Fruit fly (Drosophila melanogaster) whole organism, embryonic: ENCODE results near the gene Ccdc114.

Experiments used
- Awh ChIP-seq: fragments of 200-800 bp; sonication (Bioruptor generic); IDR thresholded peaks from 2 replicates; pipeline ENCODE4, ENCODE4 v1.3.6; 2022; ENCODE audit warnings: missing biosample characterization, missing genetic modification characterization
- Bgb ChIP-seq: fragments of 200-800 bp; sonication (Bioruptor generic); IDR thresholded peaks from 2 replicates; pipeline ENCODE4 v1.3.6; 2022; ENCODE audit warnings: missing biosample characterization, missing genetic modification characterization; ENCODE audit not compliant: partially characterized antibody
- CG11696 ChIP-seq: fragments of 200-800 bp; sonication (Bioruptor generic); IDR thresholded peaks from 2 replicates; pipeline ENCODE4 v1.3.6; 2022; ENCODE audit warnings: missing biosample characterization, missing genetic modification characterization
- CG12769 ChIP-seq: fragments of 200-800 bp; sonication (Bioruptor generic); optimal IDR thresholded peaks from 2 replicates; lab custom pipeline; 2019; ENCODE audit warnings: missing biosample characterization, mild to moderate bottlenecking, missing genetic modification characterization, moderate library complexity
- CG13424 ChIP-seq: fragments of 200-800 bp; sonication (Bioruptor generic); optimal IDR thresholded peaks from 2 replicates; lab custom pipeline; 2019; ENCODE audit warnings: missing biosample characterization, mild to moderate bottlenecking, missing genetic modification characterization, moderate library complexity
- CG13894 ChIP-seq: fragments of 200-800 bp; sonication (Bioruptor generic); optimal IDR thresholded peaks from 3 replicates; lab custom pipeline; 2018; ENCODE audit warnings: missing biosample characterization, mild to moderate bottlenecking, missing genetic modification characterization, moderate library complexity
- CG14667 ChIP-seq: fragments of 200-800 bp; sonication (Bioruptor generic); IDR thresholded peaks from 2 replicates; pipeline ENCODE4 v1.3.6; 2022; ENCODE audit warnings: missing biosample characterization, missing genetic modification characterization
- CG15601 ChIP-seq: fragments of 200-800 bp; sonication (Bioruptor generic); optimal IDR thresholded peaks from 3 replicates; lab custom pipeline; 2019; ENCODE audit warnings: missing biosample characterization, mild to moderate bottlenecking, missing genetic modification characterization, moderate library complexity
- CG17802 ChIP-seq: fragments of 200-800 bp; sonication (Bioruptor generic); optimal IDR thresholded peaks from 2 replicates; lab custom pipeline; 2018; ENCODE audit warnings: missing biosample characterization, mild to moderate bottlenecking, missing genetic modification characterization, moderate library complexity
- CG2120 ChIP-seq: fragments of 200-800 bp; sonication (Bioruptor generic); optimal IDR thresholded peaks from 3 replicates; lab custom pipeline; 2016; ENCODE audit warnings: missing biosample characterization, missing genetic modification characterization
- CG2199 ChIP-seq: fragments of 200-800 bp; sonication (Bioruptor generic); IDR thresholded peaks from 3 replicates; pipeline ENCODE4 v1.3.6; 2022; ENCODE audit warnings: missing biosample characterization, missing genetic modification characterization
- CG2712 ChIP-seq: fragments of 200-800 bp; optimal IDR thresholded peaks from 3 replicates; lab custom pipeline; 2019; ENCODE audit warnings: missing biosample characterization, mild to moderate bottlenecking, missing genetic modification characterization, moderate library complexity
- CG6791 ChIP-seq: fragments of 200-800 bp; sonication (Bioruptor generic); IDR thresholded peaks from 3 replicates; pipeline ENCODE4 v1.3.6; 2022; ENCODE audit warnings: missing biosample characterization, missing genetic modification characterization; ENCODE audit not compliant: partially characterized antibody
- CG7839 ChIP-seq: fragments of 200-800 bp; sonication (Bioruptor generic); optimal IDR thresholded peaks from 3 replicates; lab custom pipeline; 2018; ENCODE audit warnings: missing biosample characterization, mild to moderate bottlenecking, missing genetic modification characterization, moderate library complexity
- CG9727 ChIP-seq: fragments of 200-800 bp; sonication (Bioruptor generic); optimal IDR thresholded peaks from 3 replicates; lab custom pipeline; 2017; ENCODE audit warnings: missing biosample characterization, mild to moderate bottlenecking, missing genetic modification characterization
- CG9932 ChIP-seq: fragments of 200-800 bp; sonication (Bioruptor generic); IDR thresholded peaks from 2 replicates; pipeline ENCODE4 v1.3.6; 2022; ENCODE audit warnings: missing biosample characterization, missing genetic modification characterization
- CTCF ChIP-seq: fragments of 200-800 bp; sonication (Bioruptor generic); optimal IDR thresholded peaks from 2 replicates; lab custom pipeline; 2017; ENCODE audit warnings: missing biosample characterization, mild to moderate bottlenecking, missing genetic modification characterization, moderate library complexity
- CoRest ChIP-seq: fragments of 200-800 bp; sonication (Bioruptor generic); optimal IDR thresholded peaks from 3 replicates; lab custom pipeline; 2018; ENCODE audit warnings: missing biosample characterization, mild to moderate bottlenecking, missing genetic modification characterization, moderate library complexity
- Deaf1 ChIP-seq: fragments of 200-800 bp; optimal IDR thresholded peaks from 3 replicates; lab custom pipeline; 2019; ENCODE audit warnings: missing biosample characterization, mild to moderate bottlenecking, missing genetic modification characterization, moderate library complexity
- HLHmδ ChIP-seq: fragments of 200-800 bp; sonication (Bioruptor generic); optimal IDR thresholded peaks from 2 replicates; lab custom pipeline; 2018; ENCODE audit warnings: missing biosample characterization, mild to moderate bottlenecking, missing genetic modification characterization, moderate library complexity
- MBD-R2 ChIP-seq: fragments of 200-800 bp; sonication (Bioruptor generic); IDR thresholded peaks from 2 replicates; pipeline ENCODE4 v1.3.6; 2022; ENCODE audit warnings: missing biosample characterization, missing genetic modification characterization
- Med ChIP-seq: fragments of 200-800 bp; sonication (Bioruptor generic); peaks from one replicate; lab custom pipeline; 2016; ENCODE audit warnings: missing biosample characterization, missing genetic modification characterization, mild to moderate bottlenecking, inconsistent platforms, moderate library complexity
- NfI ChIP-seq: fragments of 200-800 bp; sonication (Bioruptor generic); optimal IDR thresholded peaks from 3 replicates; lab custom pipeline; 2018; ENCODE audit warnings: missing biosample characterization, mild to moderate bottlenecking, missing genetic modification characterization, moderate library complexity
- Pdp1 ChIP-seq, 2 experiments: fragments of 200-800 bp; sonication (Bioruptor generic); optimal IDR thresholded peaks; 3 replicates each; lab custom pipeline; 2016; ENCODE audit warnings: missing biosample characterization in 2 of 2, missing genetic modification characterization in 2 of 2, mild to moderate bottlenecking in 1 of 2, moderate library complexity in 1 of 2
- Spps ChIP-seq: fragments of 200-800 bp; sonication (Bioruptor generic); optimal IDR thresholded peaks from 2 replicates; lab custom pipeline; 2018; ENCODE audit warnings: missing biosample characterization, mild to moderate bottlenecking, missing genetic modification characterization
- Sry-δ ChIP-seq: fragments of 200-800 bp; sonication (Bioruptor generic); optimal IDR thresholded peaks from 2 replicates; lab custom pipeline; 2016; ENCODE audit warnings: missing biosample characterization, missing genetic modification characterization
- ac ChIP-seq: fragments of 200-800 bp; sonication (Bioruptor generic); optimal IDR thresholded peaks from 3 replicates; lab custom pipeline; 2017; ENCODE audit warnings: missing biosample characterization, mild to moderate bottlenecking, missing genetic modification characterization
- cg ChIP-seq: fragments of 200-800 bp; sonication (Bioruptor generic); optimal IDR thresholded peaks from 3 replicates; lab custom pipeline; 2019; ENCODE audit warnings: missing biosample characterization, mild to moderate bottlenecking, missing genetic modification characterization, moderate library complexity
- chinmo ChIP-seq: fragments of 200-800 bp; sonication (Bioruptor generic); IDR thresholded peaks from 4 replicates; pipeline ENCODE4 v1.3.6; 2022; ENCODE audit warnings: missing biosample characterization, missing genetic modification characterization; ENCODE audit not compliant: partially characterized antibody
- dpn ChIP-seq, 2 experiments: fragments of 200-800 bp; sonication (Bioruptor generic); optimal IDR thresholded peaks; 3 replicates each; lab custom pipeline; 2016; ENCODE audit warnings: missing biosample characterization in 2 of 2, missing genetic modification characterization in 2 of 2
- ham ChIP-seq: fragments of 200-800 bp; sonication (Bioruptor generic); IDR thresholded peaks from 2 replicates; pipeline ENCODE4 v1.3.6; 2022; ENCODE audit warnings: missing biosample characterization, missing genetic modification characterization
- p53 ChIP-seq: fragments of 200-800 bp; sonication (Bioruptor generic); optimal IDR thresholded peaks from 2 replicates; lab custom pipeline; 2016; ENCODE audit warnings: missing biosample characterization, missing genetic modification characterization
- phol ChIP-seq: fragments of 200-800 bp; sonication (Bioruptor generic); optimal IDR thresholded peaks from 3 replicates; lab custom pipeline; 2018; ENCODE audit warnings: missing biosample characterization, mild to moderate bottlenecking, missing genetic modification characterization, moderate library complexity
- prd ChIP-seq, 3 experiments: fragments of >200 bp in 2 of 3; fragments of 200-800 bp in 1 of 3; sonication (Bioruptor generic) in 1 of 3; optimal IDR thresholded peaks in 2 of 3; IDR thresholded peaks in 1 of 3; 2 replicates in 2 of 3; 3 replicates in 1 of 3; pipeline versions ENCODE4 v1.3.6 to Lab custom; 2017 to 2022; ENCODE audit warnings: missing biosample characterization in 1 of 3, missing genetic modification characterization in 1 of 3
- ro ChIP-seq: fragments of 200-800 bp; sonication (Bioruptor generic); IDR thresholded peaks from 2 replicates; pipeline ENCODE4 v1.3.6; 2022; ENCODE audit warnings: missing biosample characterization, missing genetic modification characterization
- scrt ChIP-seq: fragments of 200-800 bp; sonication (Bioruptor generic); optimal IDR thresholded peaks from 2 replicates; lab custom pipeline; 2018; ENCODE audit warnings: missing biosample characterization, mild to moderate bottlenecking, missing genetic modification characterization, moderate library complexity
- slbo ChIP-seq: fragments of 200-800 bp; sonication (Bioruptor generic); IDR thresholded peaks from 2 replicates; pipeline ENCODE4 v1.3.6; 2022; ENCODE audit warnings: missing biosample characterization, missing genetic modification characterization

The Ccdc114 gene

DNA sequence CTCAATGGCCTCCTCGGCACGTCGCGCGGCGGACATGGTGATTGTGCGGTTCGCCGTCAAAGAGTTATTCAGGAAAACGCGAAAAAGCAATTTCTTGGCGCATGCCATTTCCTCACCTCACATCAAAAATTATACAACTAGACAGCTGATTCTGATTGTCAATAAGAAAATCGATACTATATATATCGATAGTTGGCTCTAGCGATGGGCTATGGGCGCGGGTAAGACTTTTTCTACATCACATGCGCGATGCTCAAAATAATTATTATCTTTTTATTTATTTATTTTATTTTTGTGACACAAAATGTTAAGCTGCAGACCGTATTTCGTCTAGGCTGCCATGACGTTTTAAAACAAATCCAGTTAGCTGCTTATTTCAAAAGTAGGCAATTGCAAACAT lies 10.3 kb downstream of the Ccdc114 start, which contains the start of gene CG10340 (continued):
- TF ChIP-seq Awh (GFP tag; lab: Robert Waterston, UW) = no peak
- no peak for TF ChIP-seq cg (GFP tag; lab: Kevin White, UChicago)
- TF ChIP-seq CoRest (tag; lab: Kevin White, UChicago) = peak; percentile 34
- TF ChIP-seq CG13424 (tag; lab: Kevin White, UChicago) = peak; percentile 11
- TF ChIP-seq slbo (GFP tag; lab: Robert Waterston, UW) = peak; percentile 45; the same call in 1 of the 2 replicates
- peak; percentile 83 for TF ChIP-seq CG6791 (GFP tag; lab: Robert Waterston, UW)
- no peak for TF ChIP-seq NfI (GFP tag; lab: Kevin White, UChicago)
- no peak for TF ChIP-seq ac (GFP tag; lab: Kevin White, UChicago)
- peak; percentile 33 for TF ChIP-seq CG15601 (tag; lab: Kevin White, UChicago)
- no peak for TF ChIP-seq CG2199
- no peak for TF ChIP-seq dpn (GFP tag; optimal IDR thresholded peaks at IDR 0.05; lab: Kevin White, UChicago)
- peak; percentile 92 for TF ChIP-seq MBD-R2 (GFP tag; lab: Robert Waterston, UW)
- TF ChIP-seq CG9932 = no peak; the same call in 1 of the 2 replicates
- no peak for TF ChIP-seq p53 (GFP tag; lab: Kevin White, UChicago)
- no peak for TF ChIP-seq prd (optimal IDR thresholded peaks at IDR 0.05; lab: Kevin White, UChicago)
- TF ChIP-seq prd (GFP tag; IDR thresholded peaks at IDR 0.05; lab: Robert Waterston, UW) = peak; percentile 30; the same call in 1 of the 3 replicates
- TF ChIP-seq ham = no peak
- peak; percentile 60 for TF ChIP-seq CTCF (GFP tag; lab: Kevin White, UChicago)
- TF ChIP-seq Bgb (GFP tag; lab: Robert Waterston, UW) = peak; percentile 86

DNA sequence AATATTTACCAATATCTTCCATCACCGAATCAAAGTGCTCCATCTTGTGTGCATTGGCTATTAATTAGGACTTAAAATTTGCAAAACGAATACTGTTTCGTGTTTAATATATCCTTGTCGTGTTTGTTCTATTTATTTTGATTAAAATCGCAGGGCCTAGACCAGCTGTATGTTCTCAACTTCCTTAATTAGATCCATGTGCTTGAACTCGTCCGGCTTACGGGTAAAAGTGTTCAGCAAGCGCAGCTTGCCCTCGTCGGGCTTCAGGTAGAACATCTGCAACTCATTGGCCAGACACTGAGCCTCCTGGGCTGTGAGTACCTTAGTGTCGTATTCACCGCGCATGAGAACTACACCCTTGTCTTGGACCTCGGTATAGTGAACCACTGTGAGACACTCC lies 11.2 kb downstream of the Ccdc114 start, which contains the start of gene CG12783:
Gene CG12783 (minus strand): TSS at position 101 of the 400 bp plus-strand sequence.
- TF ChIP-seq ro (GFP tag; lab: Robert Waterston, UW) (no peak), CG17802 (tag; lab: Kevin White, UChicago) (no peak), Sry-δ (GFP tag; lab: Kevin White, UChicago) (no peak)

DNA sequence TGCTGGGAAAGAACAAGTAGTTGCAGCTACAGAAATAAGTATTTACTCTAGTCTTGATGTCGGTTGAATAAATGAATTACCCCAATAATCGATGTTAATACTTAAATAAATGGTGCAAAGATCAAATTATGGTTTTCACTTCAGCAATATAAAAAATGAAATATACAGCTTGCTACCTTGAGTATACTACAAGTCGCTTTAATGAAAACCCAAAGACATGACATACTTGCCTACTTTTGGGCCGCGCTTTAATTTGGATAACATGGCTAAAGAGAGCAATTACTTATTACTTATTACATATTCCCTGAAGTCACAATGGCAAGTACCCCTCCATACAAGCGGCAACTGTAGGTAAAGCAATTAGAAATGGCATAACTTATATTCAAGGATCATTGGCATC lies 13.3 kb downstream of the Ccdc114 start:
- no peak for TF ChIP-seq CG2120 (GFP tag; lab: Kevin White, UChicago)
- peak; percentile 33 for TF ChIP-seq CG2712 (tag; lab: Kevin White, UChicago)

DNA sequence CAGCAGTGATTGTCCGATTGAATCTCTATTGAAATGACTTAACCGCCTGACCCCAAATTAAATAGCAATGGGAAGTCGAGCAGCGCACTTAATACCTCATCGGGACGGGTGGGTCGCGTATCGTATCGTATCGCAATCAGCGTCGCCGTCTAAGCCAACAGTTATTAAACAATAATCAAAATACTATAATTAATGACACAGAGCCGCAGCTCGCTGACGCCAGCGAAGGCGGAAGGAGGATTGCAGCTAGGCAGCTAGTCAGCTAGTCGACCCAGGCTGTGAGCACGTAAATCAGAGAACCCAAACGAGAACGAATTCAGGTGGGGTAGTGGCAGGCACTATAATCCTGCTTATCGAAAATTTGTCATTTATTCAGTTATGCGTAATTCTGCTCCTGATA lies 15.6 kb downstream of the Ccdc114 start, which contains the start of gene NPF:
Gene NPF (plus strand): TSS at position 301 of the 400 bp plus-strand sequence.
- TF ChIP-seq HLHmδ (GFP tag; lab: Kevin White, UChicago) (no peak), CG11696 (GFP tag; lab: Robert Waterston, UW) (no peak), CG9727 (GFP tag; lab: Kevin White, UChicago) (no peak), Spps (tag; lab: Kevin White, UChicago) (no peak)

DNA sequence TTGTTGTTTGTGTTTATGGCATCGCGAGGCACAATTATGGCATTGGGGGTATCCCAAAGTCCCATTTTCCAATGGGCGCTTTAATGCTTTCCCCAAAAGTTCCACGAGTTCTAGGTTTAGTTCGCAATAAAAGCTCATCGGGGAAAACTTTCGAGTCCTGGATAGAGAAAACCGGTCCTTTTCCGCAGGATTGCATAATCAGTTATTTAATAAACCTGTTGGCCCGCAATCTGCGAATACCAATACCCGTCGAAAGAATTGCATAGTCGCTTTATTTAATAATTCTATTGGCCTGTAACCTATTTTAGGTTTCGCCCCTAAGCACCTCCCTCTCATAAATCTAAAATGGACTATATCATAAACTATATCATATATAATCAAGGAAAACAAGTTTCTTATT lies 18.6 kb downstream of the Ccdc114 start:
- TF ChIP-seq phol (tag; lab: Kevin White, UChicago) = no peak
- peak in 1 of 2 experiments; percentile 92 for TF ChIP-seq Pdp1 (GFP tag; optimal IDR thresholded peaks at IDR 0.05; lab: Kevin White, UChicago)
- TF ChIP-seq scrt (GFP tag; lab: Kevin White, UChicago) = peak; percentile 75
- TF ChIP-seq, all 482 proteins: peak for 2

DNA sequence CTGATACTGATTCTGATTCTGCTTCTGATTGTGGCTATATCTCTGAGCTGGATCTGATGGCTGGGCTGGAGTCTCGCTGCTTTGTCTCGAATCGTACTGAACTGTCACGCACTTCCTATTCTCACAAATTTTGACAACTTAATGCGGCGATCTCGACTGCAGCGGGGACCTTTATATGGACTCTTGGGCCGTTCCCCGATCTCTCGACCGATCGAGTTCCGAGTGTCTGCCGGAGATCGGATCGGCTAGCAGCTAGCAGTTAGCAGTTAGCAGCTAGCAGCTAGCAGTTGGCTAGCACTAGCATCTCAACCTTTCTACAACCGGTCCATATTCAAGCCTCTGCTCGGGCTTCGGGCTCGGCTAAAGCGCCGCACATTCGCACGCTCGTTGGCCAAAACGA lies 19.8 kb downstream of the Ccdc114 start, which contains the start of gene CG10345:
Gene CG10345 (minus strand): TSS at position 147 of the 400 bp plus-strand sequence.
- TF ChIP-seq CG14667 (GFP tag; lab: Robert Waterston, UW) (no peak), CG12769 (peak; percentile 38), CG7839 (no peak), CG13894 (tag; lab: Kevin White, UChicago) (peak; percentile 56), Med (GFP tag; lab: Kevin White, UChicago) (peak; percentile 47), chinmo (GFP tag; lab: Robert Waterston, UW) (0 out of 4 replicates have a peak, but pooled peaks have one; percentile 39), Deaf1 (peak; percentile 85)
